Worm (Caenorhabditis elegans): ENCODE measurements around the gene pap-3.

ce11 chrII:11788025-11788424, 28.4 kb downstream of the pap-3 start:
- no peak for TF ChIP-seq hmg-11 (tag; optimal IDR thresholded peaks at IDR 0.05)
- TF ChIP-seq sea-2 (GFP tag; optimal IDR thresholded peaks at IDR 0.05): no peak
- TF ChIP-seq tbx-2 (tag; optimal IDR thresholded peaks at IDR 0.05): no peak
- TF ChIP-seq skn-1 (tag; optimal IDR thresholded peaks at IDR 0.05): no peak
- TF ChIP-seq lin-39 (tag; optimal IDR thresholded peaks at IDR 0.05): no peak
- no peak for TF ChIP-seq jun-1 (tag; optimal IDR thresholded peaks at IDR 0.05)
- TF ChIP-seq daf-12 (tag; optimal IDR thresholded peaks at IDR 0.05): no peak
- TF ChIP-seq pqm-1 (tag; optimal IDR thresholded peaks at IDR 0.05): no peak
- TF ChIP-seq elt-1 (tag; optimal IDR thresholded peaks at IDR 0.05): no peak
- no peak for TF ChIP-seq fkh-2 (tag; optimal IDR thresholded peaks at IDR 0.05)
